Worm (Caenorhabditis elegans) whole organism, L2 larva: ENCODE results near the gene mpk-1.

Experiments used
- R02D3.7 ChIP-seq: fragments of 150-350 bp; optimal IDR thresholded peaks from 2 replicates; lab custom pipeline; 2014; ENCODE audit warnings: missing biosample characterization, missing genetic modification characterization
- ZK546.5 ChIP-seq: sonication (generic microtip); optimal IDR thresholded peaks from 2 replicates; lab custom pipeline; 2017; ENCODE audit warnings: missing biosample characterization, missing genetic modification characterization
- alr-1 ChIP-seq: fragments of 150-350 bp; optimal IDR thresholded peaks from 2 replicates; lab custom pipeline; 2014; ENCODE audit warnings: missing biosample characterization, missing genetic modification characterization
- aly-2 ChIP-seq: fragments of 150-350 bp; optimal IDR thresholded peaks from 2 replicates; lab custom pipeline; 2014; ENCODE audit warnings: missing biosample characterization, missing genetic modification characterization
- ama-1 ChIP-seq: fragments of 150-350 bp; optimal IDR thresholded peaks from 2 replicates; lab custom pipeline; 2018; ENCODE audit warnings: inconsistent platforms
- blmp-1 ChIP-seq: sonication (generic microtip); optimal IDR thresholded peaks from 2 replicates; lab custom pipeline; 2017; ENCODE audit warnings: missing genetic modification characterization, mild to moderate bottlenecking, missing compliant biosample characterization, antibody characterized with exemption, moderate library complexity; ENCODE audit not compliant: insufficient read depth
- ceh-16 ChIP-seq: fragments of 150-350 bp; optimal IDR thresholded peaks from 2 replicates; lab custom pipeline; 2014; ENCODE audit warnings: missing biosample characterization, missing genetic modification characterization
- crh-2 ChIP-seq: sonication (generic microtip); optimal IDR thresholded peaks from 2 replicates; lab custom pipeline; 2017; ENCODE audit warnings: missing biosample characterization, missing genetic modification characterization
- dmd-4 ChIP-seq: sonication (generic microtip); optimal IDR thresholded peaks from 2 replicates; lab custom pipeline; 2017; ENCODE audit warnings: missing biosample characterization, missing genetic modification characterization
- egl-27 ChIP-seq: sonication (generic microtip); optimal IDR thresholded peaks from 3 replicates; lab custom pipeline; 2017; ENCODE audit warnings: missing biosample characterization, missing genetic modification reagents, missing genetic modification characterization
- fos-1 ChIP-seq: fragments of 150-350 bp; optimal IDR thresholded peaks from 2 replicates; lab custom pipeline; 2014; ENCODE audit warnings: missing biosample characterization, missing genetic modification characterization
- lin-13 ChIP-seq: fragments of 150-350 bp; optimal IDR thresholded peaks from 2 replicates; lab custom pipeline; 2014; ENCODE audit warnings: missing biosample characterization, missing genetic modification reagents, missing genetic modification characterization
- lsy-2 ChIP-seq, 2 experiments: fragments of 150-350 bp in 1 of 2; sonication (generic microtip) in 1 of 2; optimal IDR thresholded peaks; 2 replicates each; lab custom pipeline; 2014 to 2017; ENCODE audit warnings: missing biosample characterization in 2 of 2, missing genetic modification characterization in 2 of 2
- mab-5 ChIP-seq: fragments of 150-350 bp; optimal IDR thresholded peaks from 2 replicates; lab custom pipeline; 2014; ENCODE audit warnings: missing biosample characterization, missing genetic modification characterization
- mbf-1 ChIP-seq: sonication (generic microtip); optimal IDR thresholded peaks from 2 replicates; lab custom pipeline; 2017; ENCODE audit warnings: missing biosample characterization, missing genetic modification characterization
- mdl-1 ChIP-seq, 2 experiments: fragments of 150-350 bp in 1 of 2; sonication (generic microtip) in 1 of 2; optimal IDR thresholded peaks; 2 replicates each; lab custom pipeline; 2017; ENCODE audit warnings: missing biosample characterization in 2 of 2, missing genetic modification characterization in 2 of 2
- nhr-11 ChIP-seq: fragments of 150-350 bp; optimal IDR thresholded peaks from 2 replicates; lab custom pipeline; 2014; ENCODE audit warnings: missing biosample characterization, missing genetic modification characterization
- nhr-12 ChIP-seq: fragments of 150-350 bp; optimal IDR thresholded peaks from 2 replicates; lab custom pipeline; 2014; ENCODE audit warnings: missing biosample characterization, missing genetic modification characterization
- nhr-129 ChIP-seq: fragments of 150-350 bp; optimal IDR thresholded peaks from 2 replicates; lab custom pipeline; 2014; ENCODE audit warnings: missing biosample characterization, missing genetic modification characterization
- nhr-23 ChIP-seq: fragments of 150-350 bp; optimal IDR thresholded peaks from 2 replicates; lab custom pipeline; 2014; ENCODE audit warnings: missing biosample characterization, missing genetic modification reagents, missing genetic modification characterization
- nhr-6 ChIP-seq: fragments of 150-350 bp; optimal IDR thresholded peaks from 2 replicates; lab custom pipeline; 2014; ENCODE audit warnings: missing biosample characterization, missing genetic modification characterization
- sem-4 ChIP-seq: fragments of 150-350 bp; optimal IDR thresholded peaks from 2 replicates; lab custom pipeline; 2014; ENCODE audit warnings: missing biosample characterization, missing genetic modification reagents, missing genetic modification characterization
- skn-1 ChIP-seq: sonication (generic microtip); optimal IDR thresholded peaks from 2 replicates; lab custom pipeline; 2017; ENCODE audit warnings: missing biosample characterization, missing genetic modification characterization
- sma-3 ChIP-seq: sonication (generic microtip); optimal IDR thresholded peaks from 2 replicates; lab custom pipeline; 2016; ENCODE audit warnings: missing genetic modification reagents, missing genetic modification characterization, missing compliant biosample characterization
- sma-9 ChIP-seq, 2 experiments: fragments of 150-350 bp in 1 of 2; sonication (generic microtip) in 1 of 2; optimal IDR thresholded peaks; 2 replicates each; lab custom pipeline; 2014 to 2016; ENCODE audit warnings: missing genetic modification characterization in 2 of 2, mild to moderate bottlenecking in 1 of 2, missing biosample characterization in 1 of 2, missing compliant biosample characterization in 1 of 2, missing genetic modification reagents in 1 of 2, moderate library complexity in 1 of 2
- snpc-4 ChIP-seq: fragments of 150-350 bp; optimal IDR thresholded peaks from 2 replicates; lab custom pipeline; 2014; ENCODE audit warnings: missing biosample characterization, missing genetic modification characterization
- unc-39 ChIP-seq: fragments of 150-350 bp; optimal IDR thresholded peaks from 2 replicates; lab custom pipeline; 2014; ENCODE audit warnings: missing biosample characterization, missing genetic modification characterization
- unc-55 ChIP-seq: fragments of 150-350 bp; sonication (generic microtip); optimal IDR thresholded peaks from 3 replicates; lab custom pipeline; 2014; ENCODE audit warnings: missing biosample characterization, missing genetic modification reagents, missing genetic modification characterization
- unc-62 ChIP-seq: fragments of 150-350 bp; optimal IDR thresholded peaks from 2 replicates; lab custom pipeline; 2014; ENCODE audit warnings: missing biosample characterization, missing genetic modification reagents, missing genetic modification characterization
- ztf-11 ChIP-seq: sonication (generic microtip); optimal IDR thresholded peaks from 2 replicates; lab custom pipeline; 2017; ENCODE audit warnings: missing biosample characterization, missing genetic modification characterization
- ztf-4 ChIP-seq: fragments of 150-350 bp; optimal IDR thresholded peaks from 2 replicates; lab custom pipeline; 2014; ENCODE audit warnings: missing biosample characterization, missing genetic modification characterization

Gene mpk-1

DNA sequence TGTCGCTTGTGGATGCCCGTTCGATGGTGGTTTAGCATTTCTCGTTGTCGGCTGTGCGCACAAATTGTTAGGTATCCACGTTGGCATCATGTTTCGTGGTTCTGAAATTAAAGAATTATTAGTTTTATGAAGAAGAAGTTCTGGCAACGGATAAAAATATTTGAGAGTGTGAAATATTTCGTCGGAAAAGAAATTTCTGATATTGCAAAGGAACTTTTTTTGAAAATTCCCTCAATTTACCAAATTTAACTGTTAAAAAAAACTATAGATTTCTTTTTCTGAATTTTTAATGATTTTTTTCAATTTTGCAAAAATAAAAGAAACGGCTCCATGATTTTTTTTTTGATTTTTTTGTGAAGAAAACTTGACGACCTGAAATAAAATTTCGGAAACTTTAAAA lies at the start of gene mpk-1:
Gene mpk-1, minus strand, starts transcription at position 101 of the 400 bp plus-strand sequence.
- no peak for TF ChIP-seq sem-4 (tag; lab: Kevin White, UChicago)
- TF ChIP-seq aly-2 (tag; lab: Kevin White, UChicago): no peak
- no peak for TF ChIP-seq nhr-129 (tag; lab: Kevin White, UChicago)
- no peak for TF ChIP-seq skn-1 (tag; lab: Kevin White, UChicago)
- TF ChIP-seq ZK546.5 (tag; lab: Kevin White, UChicago): no peak
- TF ChIP-seq nhr-12 (tag; lab: Kevin White, UChicago): no peak
- TF ChIP-seq blmp-1: no peak
- TF ChIP-seq ztf-11: no peak
- TF ChIP-seq ztf-4 (tag; lab: Kevin White, UChicago): no peak
- no peak for TF ChIP-seq nhr-11 (tag; lab: Kevin White, UChicago)
- TF ChIP-seq fos-1 (tag; lab: Kevin White, UChicago): no peak
- TF ChIP-seq crh-2 (tag; lab: Kevin White, UChicago): no peak
- TF ChIP-seq unc-55 (GFP tag; lab: Kevin White, UChicago): no peak
- TF ChIP-seq nhr-6 (tag; lab: Kevin White, UChicago): no peak
- no peak for TF ChIP-seq mab-5
- TF ChIP-seq snpc-4: no peak

DNA sequence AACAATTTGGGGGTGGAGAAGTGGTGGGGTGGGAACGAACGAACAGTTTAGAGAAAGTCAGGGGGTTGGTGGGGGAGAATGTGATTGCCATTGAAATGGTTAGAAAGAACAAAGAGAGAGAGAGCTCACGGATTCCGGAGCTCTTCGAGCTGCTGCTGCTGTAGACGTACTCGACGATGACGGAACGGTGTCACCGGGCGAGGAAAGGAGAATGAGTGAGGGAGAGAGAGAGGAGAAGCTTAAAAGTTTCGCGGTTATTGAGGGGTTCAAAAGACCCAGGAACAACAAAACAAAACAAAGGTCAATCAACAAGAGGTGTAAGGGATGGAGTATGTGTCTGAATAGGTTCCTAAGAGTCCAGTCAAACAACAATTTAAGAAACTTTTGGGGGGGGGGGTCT lies 48.4 kb upstream of the mpk-1 start:
- no peak for TF ChIP-seq mbf-1 (tag; lab: Kevin White, UChicago)
- TF ChIP-seq lin-13 (GFP tag; lab: Kevin White, UChicago): no peak
- no peak for TF ChIP-seq nhr-129 (tag; lab: Kevin White, UChicago)

DNA sequence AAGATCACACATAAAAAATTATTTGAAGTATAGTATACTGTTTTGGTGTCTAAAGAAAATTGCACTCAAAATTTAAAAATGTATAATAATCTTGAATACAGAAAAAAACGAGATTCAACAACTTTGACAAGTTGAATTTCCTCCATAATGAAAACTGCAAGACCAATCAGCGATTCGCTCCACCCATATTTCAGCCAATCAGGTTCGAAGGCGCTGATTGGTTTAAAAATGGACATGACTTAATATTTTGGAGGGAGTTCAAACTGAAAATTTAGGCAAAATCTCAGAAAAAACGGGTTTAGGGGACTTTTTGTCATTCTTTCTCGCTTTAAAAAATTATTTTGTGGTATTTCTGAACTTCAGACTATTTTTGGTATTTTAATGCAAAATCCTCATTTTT lies 47.8 kb upstream of the mpk-1 start:
- TF ChIP-seq lsy-2 (tag; optimal IDR thresholded peaks at IDR 0.05; lab: Kevin White, UChicago): peak in 1 of 2 experiments; percentile 5
- no peak for TF ChIP-seq alr-1 (tag; lab: Kevin White, UChicago)

- TF ChIP-seq sma-9 (GFP tag; optimal IDR thresholded peaks at IDR 0.05; lab: Kevin White, UChicago) (peak; percentile 17), sma-9 (tag; optimal IDR thresholded peaks at IDR 0.05; lab: Kevin White, UChicago) (no peak), ceh-16 (tag; lab: Kevin White, UChicago) (peak; percentile 47), nhr-6 (tag; lab: Kevin White, UChicago) (no peak)
- TF ChIP-seq, all 48 proteins: peak for 2
Measured at ce11 chrIII:4274524-4274923, 46.6 kb upstream of the mpk-1 start.

- TF ChIP-seq fos-1 (tag; lab: Kevin White, UChicago) (no peak), sma-3 (GFP tag; lab: Kevin White, UChicago) (no peak), mdl-1 (tag; optimal IDR thresholded peaks at IDR 0.05; lab: Kevin White, UChicago) (no peak), ama-1 (lab: Kevin White, UChicago) (no peak), nhr-11 (tag; lab: Kevin White, UChicago) (no peak), aly-2 (tag; lab: Kevin White, UChicago) (no peak)
Measured at ce11 chrIII:4272864-4273263, 45.0 kb upstream of the mpk-1 start.

DNA sequence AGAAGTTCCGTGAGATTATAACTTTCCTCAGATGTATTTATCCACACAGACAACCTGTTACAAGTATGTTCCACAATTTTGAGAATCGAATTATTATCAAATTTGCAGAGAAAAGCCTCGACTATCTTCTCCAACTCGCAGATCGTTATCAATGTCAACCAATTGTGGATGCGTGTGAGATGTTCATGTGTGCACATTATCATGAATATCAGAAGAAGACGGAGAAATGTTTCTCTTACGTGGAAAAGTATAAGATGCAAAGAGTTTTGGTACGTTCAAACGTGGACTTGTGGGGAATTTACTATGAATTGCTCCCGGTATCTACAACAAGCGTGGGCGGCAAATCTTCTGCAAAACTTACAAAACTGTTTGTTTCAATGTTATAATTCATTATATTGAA lies 43.2 kb upstream of the mpk-1 start:
- TF ChIP-seq ztf-4 (tag; lab: Kevin White, UChicago) (no peak), ztf-11 (no peak), unc-39 (tag; lab: Kevin White, UChicago) (no peak), nhr-12 (tag; lab: Kevin White, UChicago) (no peak), R02D3.7 (no peak), ama-1 (lab: Kevin White, UChicago) (no peak), dmd-4 (no peak), lsy-2 (tag; optimal IDR thresholded peaks at IDR 0.05; lab: Kevin White, UChicago) (no peak), alr-1 (tag; lab: Kevin White, UChicago) (no peak), unc-62 (no peak), nhr-23 (tag; lab: Kevin White, UChicago) (no peak), egl-27 (tag; lab: Kevin White, UChicago) (no peak)
